Fruit fly (Drosophila melanogaster) Kc167 (cell line): ENCODE results near the gene CG4151.

Source experiments
- Myc ChIP-seq: fragments of >200 bp; optimal IDR thresholded peaks from 2 replicates; lab custom pipeline; 2017; ENCODE audit warnings: missing external identifiers
- Sin3A ChIP-seq: fragments of >200 bp; optimal IDR thresholded peaks from 2 replicates; lab custom pipeline; 2018; ENCODE audit warnings: missing external identifiers
- ttk ChIP-seq: sonication (Bioruptor generic); optimal IDR thresholded peaks from 2 replicates; lab custom pipeline; 2017; ENCODE audit warnings: missing external identifiers

DNA sequence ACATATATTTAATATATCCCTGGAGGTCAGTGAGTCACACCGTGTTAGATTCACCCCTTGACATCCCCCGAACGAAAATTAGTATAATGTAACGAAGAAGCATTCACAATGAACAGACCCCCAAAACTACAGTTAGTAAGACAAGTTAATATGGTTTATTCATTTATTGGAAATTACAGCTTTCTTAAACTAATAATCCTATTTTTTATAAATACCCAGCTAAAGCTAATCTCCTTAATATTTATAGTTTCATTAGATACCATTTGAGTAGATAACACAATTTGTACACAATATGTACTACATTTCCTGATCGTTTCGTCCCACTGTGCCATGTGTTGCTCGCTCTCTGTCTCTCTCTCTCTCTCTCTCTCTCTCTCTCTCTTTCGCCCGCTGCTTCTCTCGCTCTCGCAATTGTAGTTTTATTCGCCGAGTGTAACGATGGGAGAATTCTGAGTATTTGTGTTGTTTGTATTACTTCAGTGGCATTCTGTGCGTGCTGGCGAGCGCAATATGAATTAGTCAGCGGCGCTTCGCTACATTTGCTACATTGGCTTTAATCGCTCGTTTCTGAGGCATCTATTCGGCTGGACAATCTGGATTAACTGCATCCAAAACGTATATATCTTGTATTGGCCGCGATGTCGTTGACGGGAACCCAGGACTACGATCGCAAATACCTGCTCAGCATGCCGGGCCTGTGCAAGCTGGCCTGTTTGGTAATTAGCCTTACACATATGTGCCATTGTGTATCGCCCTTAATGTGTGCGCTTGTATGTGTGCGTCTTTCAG, 15.7 kb downstream of the CG4151 start:
- TF ChIP-seq Myc (lab: Kevin White, UChicago) (no peak), ttk (lab: Kevin White, UChicago) (no peak), Sin3A (lab: Kevin White, UChicago) (no peak)
